Fruit fly (Drosophila melanogaster) whole organism, embryonic: ENCODE results near the gene Pis.

Experiments used
- Bgb ChIP-seq: fragments of 200-800 bp; sonication (Bioruptor generic); IDR thresholded peaks from 2 replicates; pipeline ENCODE4 v1.3.6; 2022; ENCODE audit warnings: missing biosample characterization, missing genetic modification characterization; ENCODE audit not compliant: partially characterized antibody
- CG11723 ChIP-seq: fragments of 200-800 bp; sonication (Bioruptor generic); optimal IDR thresholded peaks from 2 replicates; lab custom pipeline; 2017; ENCODE audit warnings: missing biosample characterization, mild to moderate bottlenecking, missing genetic modification characterization
- CG12071 ChIP-seq: fragments of 200-800 bp; sonication (Bioruptor generic); optimal IDR thresholded peaks from 3 replicates; lab custom pipeline; 2018; ENCODE audit warnings: missing biosample characterization, mild to moderate bottlenecking, missing genetic modification characterization
- CG12219 ChIP-seq: fragments of 200-800 bp; sonication (Bioruptor generic); optimal IDR thresholded peaks from 3 replicates; lab custom pipeline; 2018; ENCODE audit warnings: missing biosample characterization, mild to moderate bottlenecking, missing genetic modification characterization
- CG14860 ChIP-seq: fragments of 200-800 bp; sonication (Bioruptor generic); IDR thresholded peaks from 3 replicates; pipeline ENCODE4 v1.3.6; 2022; ENCODE audit warnings: missing biosample characterization, missing genetic modification characterization; ENCODE audit not compliant: partially characterized antibody
- CG16863 ChIP-seq: fragments of 200-800 bp; sonication (Bioruptor generic); optimal IDR thresholded peaks from 3 replicates; lab custom pipeline; 2016; ENCODE audit warnings: missing biosample characterization, missing genetic modification characterization
- CG17361 ChIP-seq: fragments of 200-800 bp; sonication (Bioruptor generic); IDR thresholded peaks from 3 replicates; pipeline ENCODE4 v1.3.6; 2022; ENCODE audit warnings: missing biosample characterization, missing genetic modification characterization
- CG17612 ChIP-seq: fragments of 200-800 bp; sonication (Bioruptor generic); IDR thresholded peaks from 2 replicates; pipeline ENCODE4 v1.3.6; 2022; ENCODE audit warnings: missing biosample characterization, missing genetic modification characterization
- CG2116 ChIP-seq: fragments of 200-800 bp; sonication (Bioruptor generic); optimal IDR thresholded peaks from 3 replicates; lab custom pipeline; 2018; ENCODE audit warnings: missing biosample characterization, mild to moderate bottlenecking, missing genetic modification characterization
- CG2202 ChIP-seq: fragments of 200-800 bp; sonication (Bioruptor generic); optimal IDR thresholded peaks from 2 replicates; lab custom pipeline; 2018; ENCODE audit warnings: missing biosample characterization, mild to moderate bottlenecking, missing genetic modification characterization
- CG3995 ChIP-seq: fragments of 200-800 bp; sonication (Bioruptor generic); optimal IDR thresholded peaks from 3 replicates; lab custom pipeline; 2016; ENCODE audit warnings: missing biosample characterization, missing genetic modification characterization
- CG42726 ChIP-seq: fragments of 200-800 bp; sonication (Bioruptor generic); IDR thresholded peaks from 2 replicates; pipeline ENCODE4 v1.3.6; 2022; ENCODE audit warnings: missing biosample characterization, missing genetic modification characterization; ENCODE audit not compliant: partially characterized antibody
- CG5245 ChIP-seq: fragments of 200-800 bp; sonication (Bioruptor generic); optimal IDR thresholded peaks from 3 replicates; lab custom pipeline; 2016; ENCODE audit warnings: missing biosample characterization, missing genetic modification characterization
- CG5953 ChIP-seq: fragments of 200-800 bp; sonication (Bioruptor generic); IDR thresholded peaks from 2 replicates; pipeline ENCODE4 v1.3.6; 2022; ENCODE audit warnings: missing biosample characterization, missing genetic modification characterization
- CG6175 ChIP-seq: fragments of 200-800 bp; sonication (Bioruptor generic); IDR thresholded peaks from 3 replicates; pipeline ENCODE4 v1.3.6; 2022; ENCODE audit warnings: missing biosample characterization, missing genetic modification characterization
- CG6254 ChIP-seq: fragments of 200-800 bp; sonication (Bioruptor generic); optimal IDR thresholded peaks from 3 replicates; lab custom pipeline; 2017; ENCODE audit warnings: mild to moderate bottlenecking, missing biosample characterization, missing genetic modification reagents, missing genetic modification characterization
- CG6813 ChIP-seq: fragments of 200-800 bp; sonication (Bioruptor generic); optimal IDR thresholded peaks from 2 replicates; lab custom pipeline; 2017; ENCODE audit warnings: missing biosample characterization, missing genetic modification characterization, mild to moderate bottlenecking, moderate library complexity, missing genetic modification reagents
- CG7839 ChIP-seq: fragments of 200-800 bp; sonication (Bioruptor generic); optimal IDR thresholded peaks from 3 replicates; lab custom pipeline; 2018; ENCODE audit warnings: missing biosample characterization, mild to moderate bottlenecking, missing genetic modification characterization, moderate library complexity
- Deaf1 ChIP-seq: fragments of 200-800 bp; optimal IDR thresholded peaks from 3 replicates; lab custom pipeline; 2019; ENCODE audit warnings: missing biosample characterization, mild to moderate bottlenecking, missing genetic modification characterization, moderate library complexity
- Doc3 ChIP-seq: fragments of 200-800 bp; sonication (Bioruptor generic); IDR thresholded peaks from 3 replicates; pipeline ENCODE4 v1.3.6; 2022; ENCODE audit warnings: missing biosample characterization, missing genetic modification characterization; ENCODE audit not compliant: partially characterized antibody
- Dp ChIP-seq: fragments of 200-800 bp; sonication (Bioruptor generic); optimal IDR thresholded peaks from 2 replicates; lab custom pipeline; 2018; ENCODE audit warnings: missing biosample characterization, mild to moderate bottlenecking, missing genetic modification characterization, moderate library complexity
- Eip74EF ChIP-seq, 2 experiments: fragments of 200-800 bp in 1 of 2; fragments of >200 bp in 1 of 2; sonication (Bioruptor generic) in 1 of 2; optimal IDR thresholded peaks; 2 replicates each; lab custom pipeline; 2017 to 2019; ENCODE audit warnings: missing biosample characterization in 2 of 2, missing genetic modification characterization in 2 of 2, mild to moderate bottlenecking in 1 of 2, moderate library complexity in 1 of 2
- H15 ChIP-seq: fragments of 200-800 bp; sonication (Bioruptor generic); IDR thresholded peaks from 3 replicates; pipeline ENCODE4 v1.3.6; 2022; ENCODE audit warnings: missing biosample characterization, missing genetic modification characterization
- H2.0 ChIP-seq: fragments of 200-800 bp; sonication (Bioruptor generic); IDR thresholded peaks from 2 replicates; pipeline ENCODE4 v1.3.6; 2022; ENCODE audit warnings: missing biosample characterization, missing genetic modification characterization
- Lim3 ChIP-seq: fragments of 200-800 bp; sonication (Bioruptor generic); IDR thresholded peaks from 2 replicates; pipeline ENCODE4 v1.3.6; 2022; ENCODE audit warnings: missing biosample characterization, missing genetic modification characterization
- MESR4 ChIP-seq: fragments of 200-800 bp; sonication (Bioruptor generic); optimal IDR thresholded peaks from 2 replicates; lab custom pipeline; 2018; ENCODE audit warnings: missing biosample characterization, mild to moderate bottlenecking, missing genetic modification characterization, moderate library complexity
- Med ChIP-seq: fragments of 200-800 bp; sonication (Bioruptor generic); peaks from one replicate; lab custom pipeline; 2016; ENCODE audit warnings: missing biosample characterization, missing genetic modification characterization, mild to moderate bottlenecking, inconsistent platforms, moderate library complexity
- NC2β ChIP-seq: fragments of 200-800 bp; sonication (Bioruptor generic); optimal IDR thresholded peaks from 2 replicates; lab custom pipeline; 2016; ENCODE audit warnings: missing biosample characterization, missing genetic modification characterization
- Opbp ChIP-seq: fragments of 200-800 bp; sonication (Bioruptor generic); IDR thresholded peaks from 3 replicates; pipeline ENCODE4 v1.3.6; 2022; ENCODE audit warnings: missing biosample characterization, missing genetic modification characterization; ENCODE audit not compliant: partially characterized antibody
- Scr ChIP-seq: fragments of 200-800 bp; sonication (Bioruptor generic); IDR thresholded peaks from 2 replicates; pipeline ENCODE4 v1.3.6; 2022; ENCODE audit warnings: missing biosample characterization, missing genetic modification characterization; ENCODE audit not compliant: partially characterized antibody
- Sin3A ChIP-seq: fragments of >200 bp; optimal IDR thresholded peaks from 2 replicates; lab custom pipeline; 2018
- Sry-δ ChIP-seq: fragments of 200-800 bp; sonication (Bioruptor generic); optimal IDR thresholded peaks from 2 replicates; lab custom pipeline; 2016; ENCODE audit warnings: missing biosample characterization, missing genetic modification characterization
- Ssrp ChIP-seq: fragments of 200-800 bp; sonication (Bioruptor generic); optimal IDR thresholded peaks from 2 replicates; lab custom pipeline; 2018; ENCODE audit warnings: missing biosample characterization, mild to moderate bottlenecking, missing genetic modification characterization, moderate library complexity
- amos ChIP-seq: fragments of 200-800 bp; sonication (Bioruptor generic); IDR thresholded peaks from 2 replicates; pipeline ENCODE4 v1.3.6; 2022; ENCODE audit warnings: missing biosample characterization, missing genetic modification characterization; ENCODE audit not compliant: partially characterized antibody
- corto ChIP-seq: fragments of 200-800 bp; sonication (Bioruptor generic); optimal IDR thresholded peaks from 2 replicates; lab custom pipeline; 2016; ENCODE audit warnings: missing biosample characterization, mild to moderate bottlenecking, missing genetic modification characterization, moderate library complexity
- crc ChIP-seq: fragments of 200-800 bp; sonication (Bioruptor generic); optimal IDR thresholded peaks from 2 replicates; lab custom pipeline; 2016; ENCODE audit warnings: missing biosample characterization, missing genetic modification characterization
- emc ChIP-seq: fragments of 200-800 bp; sonication (Bioruptor generic); optimal IDR thresholded peaks from 2 replicates; lab custom pipeline; 2016; ENCODE audit warnings: missing biosample characterization, missing genetic modification characterization
- ems ChIP-seq: fragments of 200-800 bp; sonication (Bioruptor generic); optimal IDR thresholded peaks from 3 replicates; lab custom pipeline; 2016; ENCODE audit warnings: missing biosample characterization, missing genetic modification characterization
- mld ChIP-seq: fragments of 200-800 bp; sonication (Bioruptor generic); IDR thresholded peaks from 3 replicates; pipeline ENCODE4 v1.3.6; 2022; ENCODE audit warnings: missing biosample characterization, missing genetic modification characterization; ENCODE audit not compliant: partially characterized antibody
- nom ChIP-seq: fragments of 200-800 bp; sonication (Bioruptor generic); optimal IDR thresholded peaks from 2 replicates; lab custom pipeline; 2017; ENCODE audit warnings: missing biosample characterization, missing genetic modification characterization, mild to moderate bottlenecking, moderate library complexity, missing genetic modification reagents
- org-1 ChIP-seq: fragments of 200-800 bp; sonication (Bioruptor generic); optimal IDR thresholded peaks from 2 replicates; lab custom pipeline; 2017; ENCODE audit warnings: missing biosample characterization, missing genetic modification characterization
- sc ChIP-seq, 3 experiments: fragments of >200 bp in 2 of 3; fragments of 200-800 bp in 1 of 3; sonication (Bioruptor generic) in 1 of 3; optimal IDR thresholded peaks; 2 replicates in 2 of 3; 3 replicates in 1 of 3; lab custom pipeline; 2017; ENCODE audit warnings: mild to moderate bottlenecking in 1 of 3, missing biosample characterization in 1 of 3, missing genetic modification characterization in 1 of 3, missing genetic modification reagents in 1 of 3
- sens-2 ChIP-seq: fragments of 200-800 bp; sonication (Bioruptor generic); IDR thresholded peaks from 2 replicates; pipeline ENCODE4 v1.3.6; 2022; ENCODE audit warnings: missing biosample characterization, missing genetic modification characterization
- slp2 ChIP-seq: fragments of 200-800 bp; sonication (Bioruptor generic); optimal IDR thresholded peaks from 2 replicates; lab custom pipeline; 2016; ENCODE audit warnings: missing biosample characterization, missing genetic modification characterization
- sr ChIP-seq: fragments of 200-800 bp; sonication (Bioruptor generic); IDR thresholded peaks from 3 replicates; pipeline ENCODE4 v1.3.6; 2022; ENCODE audit warnings: missing biosample characterization, missing genetic modification characterization
- tll ChIP-seq, 2 experiments: fragments of 200-800 bp in 1 of 2; fragments of >200 bp in 1 of 2; sonication (Bioruptor generic) in 1 of 2; optimal IDR thresholded peaks; 2 replicates each; lab custom pipeline; 2017 to 2019; ENCODE audit warnings: missing biosample characterization in 2 of 2, missing genetic modification characterization in 2 of 2, mild to moderate bottlenecking in 1 of 2, moderate library complexity in 1 of 2
- vnd ChIP-seq: fragments of 200-800 bp; sonication (Bioruptor generic); IDR thresholded peaks from 3 replicates; pipeline ENCODE4 v1.3.6; 2022; ENCODE audit warnings: missing biosample characterization, missing genetic modification characterization; ENCODE audit not compliant: partially characterized antibody
- zen ChIP-seq: fragments of 200-800 bp; sonication (Bioruptor generic); optimal IDR thresholded peaks from 3 replicates; lab custom pipeline; 2018; ENCODE audit warnings: missing biosample characterization, mild to moderate bottlenecking, missing genetic modification characterization, moderate library complexity
- zen2 ChIP-seq: fragments of 200-800 bp; sonication (Bioruptor generic); IDR thresholded peaks from 3 replicates; pipeline ENCODE4 v1.3.6; 2022; ENCODE audit warnings: missing biosample characterization, missing genetic modification characterization; ENCODE audit not compliant: partially characterized antibody

Pis gene

dm6 chrX:15731968-15732367 is 28.4 kb upstream of the Pis start, which contains the start of gene CG8191:
TSS of gene CG8191 (plus strand) at chrX:15732178.
- TF ChIP-seq Sry-δ (GFP tag; lab: Kevin White, UChicago), result peak; percentile 32
- TF ChIP-seq corto (GFP tag; lab: Kevin White, UChicago), result no peak
- TF ChIP-seq Dp (GFP tag; lab: Kevin White, UChicago), result peak; percentile 85
- peak; percentile 72 for TF ChIP-seq CG2116
- no peak for TF ChIP-seq NC2β
- TF ChIP-seq mld (GFP tag; lab: Robert Waterston, UW), result peak; percentile 75; the same call in 2 of the 3 replicates
- TF ChIP-seq Opbp, result peak; percentile 78; the same call in 2 of the 3 replicates
- TF ChIP-seq CG3995 (GFP tag; lab: Kevin White, UChicago), result peak; percentile 88
- TF ChIP-seq CG5245 (GFP tag; lab: Kevin White, UChicago), result no peak
- no peak for TF ChIP-seq CG6175 (GFP tag; lab: Robert Waterston, UW)
- TF ChIP-seq Deaf1, result no peak
- peak; percentile 44 for TF ChIP-seq Med (GFP tag; lab: Kevin White, UChicago)
- TF ChIP-seq ems, result no peak
- no peak for TF ChIP-seq sens-2 (GFP tag; lab: Robert Waterston, UW)
- TF ChIP-seq CG17612 (GFP tag; lab: Robert Waterston, UW), result no peak
- no peak for TF ChIP-seq CG7839
- TF ChIP-seq sr (GFP tag; lab: Robert Waterston, UW), result no peak
- no peak for TF ChIP-seq CG6254 (GFP tag; lab: Kevin White, UChicago)
- TF ChIP-seq CG16863 (GFP tag; lab: Kevin White, UChicago), result no peak
- TF ChIP-seq CG42726 (GFP tag; lab: Robert Waterston, UW), result no peak
- TF ChIP-seq nom (GFP tag; lab: Kevin White, UChicago), result no peak
- TF ChIP-seq Sin3A, result no peak
- TF ChIP-seq sc (optimal IDR thresholded peaks at IDR 0.05; lab: Kevin White, UChicago), result no peak
- no peak for TF ChIP-seq sc (GFP tag; optimal IDR thresholded peaks at IDR 0.05; lab: Kevin White, UChicago)
- TF ChIP-seq Bgb, result peak; percentile 73
- peak; percentile 66 for TF ChIP-seq Scr (GFP tag; lab: Robert Waterston, UW)
- no peak for TF ChIP-seq H15 (GFP tag; lab: Robert Waterston, UW)
- TF ChIP-seq CG12071, result no peak
- TF ChIP-seq amos (GFP tag; lab: Robert Waterston, UW), result peak; percentile 72
- peak; percentile 38; the same call in 2 of the 3 replicates for TF ChIP-seq CG14860 (GFP tag; lab: Robert Waterston, UW)
- no peak for TF ChIP-seq Lim3 (GFP tag; lab: Robert Waterston, UW)
- no peak for TF ChIP-seq CG5953 (GFP tag; lab: Robert Waterston, UW)
- no peak for TF ChIP-seq CG12219
- no peak for TF ChIP-seq CG17361 (GFP tag; lab: Robert Waterston, UW)
- no peak for TF ChIP-seq crc (GFP tag; lab: Kevin White, UChicago)
- no peak for TF ChIP-seq tll (GFP tag; optimal IDR thresholded peaks at IDR 0.05; lab: Kevin White, UChicago)
- peak; percentile 72 for TF ChIP-seq Doc3 (GFP tag; lab: Robert Waterston, UW)
- no peak for TF ChIP-seq Eip74EF (GFP tag; optimal IDR thresholded peaks at IDR 0.05; lab: Kevin White, UChicago)
- TF ChIP-seq CG11723, result no peak
- no peak for TF ChIP-seq Ssrp (tag; lab: Kevin White, UChicago)
- TF ChIP-seq zen2 (GFP tag; lab: Robert Waterston, UW), result peak; percentile 86
- no peak for TF ChIP-seq CG2202 (tag; lab: Kevin White, UChicago)
- no peak for TF ChIP-seq zen
- TF ChIP-seq slp2 (GFP tag; lab: Kevin White, UChicago), result no peak
- no peak for TF ChIP-seq org-1 (GFP tag; lab: Kevin White, UChicago)
- TF ChIP-seq emc (GFP tag; lab: Kevin White, UChicago), result no peak
- no peak for TF ChIP-seq H2.0
- TF ChIP-seq MESR4 (GFP tag; lab: Kevin White, UChicago), result peak; percentile 50
- no peak for TF ChIP-seq CG6813
- peak; percentile 61; the same call in 2 of the 3 replicates for TF ChIP-seq vnd (GFP tag; lab: Robert Waterston, UW)
